Fruit fly (Drosophila melanogaster) whole organism, embryonic: ENCODE measurements around the gene CG16734.

ENCODE experiments used
- ATbp ChIP-seq: fragments of 200-800 bp; sonication (Bioruptor generic); optimal IDR thresholded peaks from 2 replicates; lab custom pipeline; 2017; ENCODE audit warnings: missing biosample characterization, mild to moderate bottlenecking, missing genetic modification characterization, missing genetic modification reagents
- Ada2b ChIP-seq: fragments of 200-800 bp; sonication (Bioruptor generic); IDR thresholded peaks from 2 replicates; pipeline ENCODE4 v1.3.6; 2022; ENCODE audit warnings: missing biosample characterization, missing genetic modification characterization
- CG10274 ChIP-seq: fragments of 200-800 bp; sonication (Bioruptor generic); optimal IDR thresholded peaks from 3 replicates; lab custom pipeline; 2017; ENCODE audit warnings: missing biosample characterization, mild to moderate bottlenecking, missing genetic modification characterization
- CG12104 ChIP-seq: fragments of 200-800 bp; sonication (Bioruptor generic); optimal IDR thresholded peaks from 3 replicates; lab custom pipeline; 2016; ENCODE audit warnings: missing biosample characterization, missing genetic modification characterization
- CG13624 ChIP-seq: fragments of 200-800 bp; sonication (Bioruptor generic); optimal IDR thresholded peaks from 2 replicates; lab custom pipeline; 2016; ENCODE audit warnings: missing biosample characterization, missing genetic modification characterization
- CG14965 ChIP-seq: fragments of 200-800 bp; sonication (Bioruptor generic); optimal IDR thresholded peaks from 2 replicates; lab custom pipeline; 2016; ENCODE audit warnings: missing biosample characterization, missing genetic modification characterization, borderline replicate concordance
- CG15073 ChIP-seq: fragments of 200-800 bp; sonication (Bioruptor generic); optimal IDR thresholded peaks from 2 replicates; lab custom pipeline; 2016; ENCODE audit warnings: missing biosample characterization, missing genetic modification characterization
- CG15601 ChIP-seq: fragments of 200-800 bp; sonication (Bioruptor generic); optimal IDR thresholded peaks from 3 replicates; lab custom pipeline; 2019; ENCODE audit warnings: missing biosample characterization, mild to moderate bottlenecking, missing genetic modification characterization, moderate library complexity
- CG18011 ChIP-seq: fragments of 200-800 bp; sonication (Bioruptor generic); optimal IDR thresholded peaks from 2 replicates; lab custom pipeline; 2017; ENCODE audit warnings: missing biosample characterization, missing genetic modification characterization, mild to moderate bottlenecking, moderate library complexity, missing genotype
- CG31441 ChIP-seq: fragments of 200-800 bp; sonication (Bioruptor generic); IDR thresholded peaks from 2 replicates; pipeline ENCODE4 v1.3.6; 2022; ENCODE audit warnings: missing biosample characterization, missing genetic modification characterization
- CG34224 ChIP-seq: fragments of 200-800 bp; sonication (Bioruptor generic); IDR thresholded peaks from 3 replicates; pipeline ENCODE4 v1.3.6; 2022; ENCODE audit warnings: missing biosample characterization, missing genetic modification characterization; ENCODE audit not compliant: partially characterized antibody
- CG3995 ChIP-seq: fragments of 200-800 bp; sonication (Bioruptor generic); optimal IDR thresholded peaks from 3 replicates; lab custom pipeline; 2016; ENCODE audit warnings: missing biosample characterization, missing genetic modification characterization
- CG4707 ChIP-seq: fragments of 200-800 bp; sonication (Bioruptor generic); optimal IDR thresholded peaks from 2 replicates; lab custom pipeline; 2018; ENCODE audit warnings: missing biosample characterization, mild to moderate bottlenecking, missing genetic modification characterization, moderate library complexity
- CG6254 ChIP-seq: fragments of 200-800 bp; sonication (Bioruptor generic); optimal IDR thresholded peaks from 3 replicates; lab custom pipeline; 2017; ENCODE audit warnings: mild to moderate bottlenecking, missing biosample characterization, missing genetic modification reagents, missing genetic modification characterization
- CG7271 ChIP-seq: fragments of 200-800 bp; sonication (Bioruptor generic); optimal IDR thresholded peaks from 2 replicates; lab custom pipeline; 2018; ENCODE audit warnings: missing biosample characterization, mild to moderate bottlenecking, missing genetic modification characterization, moderate library complexity
- CG7839 ChIP-seq: fragments of 200-800 bp; sonication (Bioruptor generic); optimal IDR thresholded peaks from 3 replicates; lab custom pipeline; 2018; ENCODE audit warnings: missing biosample characterization, mild to moderate bottlenecking, missing genetic modification characterization, moderate library complexity
- CG7963 ChIP-seq: fragments of 200-800 bp; sonication (Bioruptor generic); IDR thresholded peaks from 3 replicates; pipeline ENCODE4 v1.3.6; 2022; ENCODE audit warnings: missing biosample characterization, missing genetic modification characterization; ENCODE audit not compliant: partially characterized antibody
- CG8281 ChIP-seq: fragments of 200-800 bp; sonication (Bioruptor generic); optimal IDR thresholded peaks from 2 replicates; lab custom pipeline; 2018; ENCODE audit warnings: missing biosample characterization, mild to moderate bottlenecking, missing genetic modification characterization, moderate library complexity
- CG8388 ChIP-seq: fragments of 200-800 bp; sonication (Bioruptor generic); optimal IDR thresholded peaks from 2 replicates; lab custom pipeline; 2019; ENCODE audit warnings: missing biosample characterization, mild to moderate bottlenecking, missing genetic modification characterization, moderate library complexity
- CG8924 ChIP-seq: fragments of 200-800 bp; optimal IDR thresholded peaks from 3 replicates; lab custom pipeline; 2019; ENCODE audit warnings: missing biosample characterization, mild to moderate bottlenecking, missing genetic modification characterization, moderate library complexity
- CG9215 ChIP-seq: fragments of 200-800 bp; sonication (Bioruptor generic); IDR thresholded peaks from 2 replicates; pipeline ENCODE4 v1.3.6; 2022; ENCODE audit warnings: missing biosample characterization, missing genetic modification characterization
- Deaf1 ChIP-seq: fragments of 200-800 bp; optimal IDR thresholded peaks from 3 replicates; lab custom pipeline; 2019; ENCODE audit warnings: missing biosample characterization, mild to moderate bottlenecking, missing genetic modification characterization, moderate library complexity
- Dp ChIP-seq: fragments of 200-800 bp; sonication (Bioruptor generic); optimal IDR thresholded peaks from 2 replicates; lab custom pipeline; 2018; ENCODE audit warnings: missing biosample characterization, mild to moderate bottlenecking, missing genetic modification characterization, moderate library complexity
- H15 ChIP-seq: fragments of 200-800 bp; sonication (Bioruptor generic); IDR thresholded peaks from 3 replicates; pipeline ENCODE4 v1.3.6; 2022; ENCODE audit warnings: missing biosample characterization, missing genetic modification characterization
- HHEX ChIP-seq: fragments of 200-800 bp; sonication (Bioruptor generic); optimal IDR thresholded peaks from 3 replicates; lab custom pipeline; 2017; ENCODE audit warnings: missing biosample characterization, mild to moderate bottlenecking, missing genetic modification characterization, missing genetic modification reagents
- Lpt ChIP-seq: fragments of >200 bp; optimal IDR thresholded peaks from 2 replicates; lab custom pipeline; 2018; ENCODE audit warnings: missing biosample characterization, missing genetic modification characterization
- Mes4 ChIP-seq: fragments of 200-800 bp; sonication (Bioruptor generic); optimal IDR thresholded peaks from 2 replicates; lab custom pipeline; 2016; ENCODE audit warnings: missing biosample characterization, missing genetic modification characterization
- Optix ChIP-seq: fragments of 200-800 bp; sonication (Bioruptor generic); IDR thresholded peaks from 3 replicates; pipeline ENCODE4 v1.3.6; 2022; ENCODE audit warnings: missing biosample characterization, missing genetic modification characterization
- Rx ChIP-seq: fragments of 200-800 bp; sonication (Bioruptor generic); IDR thresholded peaks from 2 replicates; pipeline ENCODE4 v1.3.6; 2022; ENCODE audit warnings: missing biosample characterization, missing genetic modification characterization
- Six4 ChIP-seq: fragments of 200-800 bp; sonication (Bioruptor generic); optimal IDR thresholded peaks from 2 replicates; lab custom pipeline; 2016; ENCODE audit warnings: missing biosample characterization, missing genetic modification characterization
- Sox100B ChIP-seq: fragments of 200-800 bp; sonication (Bioruptor generic); optimal IDR thresholded peaks from 3 replicates; lab custom pipeline; 2018; ENCODE audit warnings: missing biosample characterization, mild to moderate bottlenecking, missing genetic modification characterization
- TFAM ChIP-seq: fragments of 200-800 bp; sonication (Bioruptor generic); optimal IDR thresholded peaks from 2 replicates; lab custom pipeline; 2017; ENCODE audit warnings: missing biosample characterization, missing genetic modification characterization, inconsistent platforms
- Trl ChIP-seq, 3 experiments: fragments of >200 bp in 2 of 3; fragments of 200-800 bp in 1 of 3; sonication (Bioruptor generic) in 1 of 3; optimal IDR thresholded peaks; 2 replicates in 1 of 3; 3 replicates in 2 of 3; lab custom pipeline; 2016 to 2017; ENCODE audit warnings: missing biosample characterization in 1 of 3, missing genetic modification characterization in 1 of 3
- chif ChIP-seq, 2 experiments: fragments of 200-800 bp; sonication (Bioruptor generic); optimal IDR thresholded peaks; 3 replicates each; lab custom pipeline; 2016; ENCODE audit warnings: missing biosample characterization in 2 of 2, missing genetic modification characterization in 2 of 2
- ci ChIP-seq: fragments of 200-800 bp; sonication (Bioruptor generic); IDR thresholded peaks from 3 replicates; pipeline ENCODE4 v1.3.6; 2022; ENCODE audit warnings: missing biosample characterization, missing genetic modification characterization
- dmrt99B ChIP-seq: fragments of 200-800 bp; sonication (Bioruptor generic); optimal IDR thresholded peaks from 2 replicates; lab custom pipeline; 2018; ENCODE audit warnings: missing biosample characterization, mild to moderate bottlenecking, missing genetic modification characterization, moderate library complexity
- esg ChIP-seq: fragments of 200-800 bp; sonication (Bioruptor generic); conservative IDR thresholded peaks from 2 replicates; pipeline ENCODE4 v1.3.6; 2022; ENCODE audit warnings: missing biosample characterization, missing genetic modification characterization
- eve ChIP-seq, 2 experiments: fragments of >200 bp; optimal IDR thresholded peaks; 2 replicates each; lab custom pipeline; 2017; ENCODE audit warnings: missing biosample characterization in 2 of 2, missing genetic modification characterization in 2 of 2
- fd96Cb ChIP-seq: fragments of 200-800 bp; sonication (Bioruptor generic); optimal IDR thresholded peaks from 2 replicates; lab custom pipeline; 2018; ENCODE audit warnings: missing biosample characterization, mild to moderate bottlenecking, missing genetic modification characterization, moderate library complexity
- gce ChIP-seq: fragments of 200-800 bp; sonication (Bioruptor generic); IDR thresholded peaks from 3 replicates; pipeline ENCODE4 v1.3.6; 2022; ENCODE audit warnings: missing biosample characterization, missing genetic modification characterization
- grau ChIP-seq: fragments of 200-800 bp; optimal IDR thresholded peaks from 3 replicates; lab custom pipeline; 2019; ENCODE audit warnings: missing biosample characterization, mild to moderate bottlenecking, missing genetic modification characterization, moderate library complexity
- gro ChIP-seq: fragments of 200-800 bp; sonication (Bioruptor generic); optimal IDR thresholded peaks from 2 replicates; lab custom pipeline; 2016; ENCODE audit warnings: missing biosample characterization, missing genetic modification characterization
- her ChIP-seq: fragments of 200-800 bp; sonication (Bioruptor generic); optimal IDR thresholded peaks from 2 replicates; lab custom pipeline; 2016; ENCODE audit warnings: missing biosample characterization, missing genetic modification characterization
- ind ChIP-seq: fragments of 200-800 bp; sonication (Bioruptor generic); optimal IDR thresholded peaks from 3 replicates; lab custom pipeline; 2016; ENCODE audit warnings: missing biosample characterization, missing genetic modification characterization
- inv ChIP-seq: fragments of 200-800 bp; sonication (Bioruptor generic); IDR thresholded peaks from 2 replicates; pipeline ENCODE4 v1.3.6; 2022; ENCODE audit warnings: missing biosample characterization, missing genetic modification characterization; ENCODE audit not compliant: partially characterized antibody
- kay ChIP-seq: fragments of 200-800 bp; sonication (Bioruptor generic); optimal IDR thresholded peaks from 2 replicates; lab custom pipeline; 2016; ENCODE audit warnings: missing biosample characterization, missing genetic modification characterization
- pnt ChIP-seq: fragments of 200-800 bp; sonication (Bioruptor generic); optimal IDR thresholded peaks from 3 replicates; lab custom pipeline; 2016; ENCODE audit warnings: missing biosample characterization, missing genetic modification characterization
- tx ChIP-seq: fragments of 200-800 bp; sonication (Bioruptor generic); optimal IDR thresholded peaks from 2 replicates; lab custom pipeline; 2016; ENCODE audit warnings: missing biosample characterization, missing genetic modification characterization
- wdn ChIP-seq: fragments of 200-800 bp; sonication (Bioruptor generic); IDR thresholded peaks from 2 replicates; pipeline ENCODE4 v1.3.6; 2022; ENCODE audit warnings: missing biosample characterization, missing genetic modification characterization

Gene CG16734

DNA sequence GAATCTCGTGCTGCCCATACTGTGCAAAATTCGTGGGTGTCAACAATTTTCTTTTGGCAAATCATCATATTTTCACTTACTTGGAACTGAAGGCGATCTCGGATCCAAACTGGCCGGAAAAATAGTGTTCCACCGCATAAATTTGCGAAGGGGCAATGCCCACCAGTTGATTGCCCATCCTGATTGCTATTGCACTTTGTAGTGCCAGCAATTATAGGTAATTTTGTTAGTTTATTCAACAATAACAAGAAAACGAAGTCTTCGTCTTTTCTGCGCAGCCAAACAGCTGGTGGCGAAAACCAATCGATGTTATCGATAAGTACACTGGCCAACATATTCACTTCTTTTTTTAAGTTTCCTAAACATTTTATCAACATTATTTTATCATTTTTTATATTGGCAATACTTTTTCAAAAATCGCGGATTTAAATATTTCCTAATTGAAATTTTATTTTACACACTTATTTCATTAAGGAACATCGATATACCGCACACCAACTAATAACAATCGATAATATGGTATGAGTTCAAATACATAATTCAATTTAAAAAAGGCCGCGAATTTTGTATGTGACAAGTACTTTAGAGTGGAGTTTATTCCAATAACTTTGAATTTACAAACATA, 9.2 kb upstream of the CG16734 start, which contains the start of gene Vps15 (continued):
- peak; percentile 70 for TF ChIP-seq CG7963
- no peak for TF ChIP-seq eve (GFP tag; optimal IDR thresholded peaks at IDR 0.05; lab: Kevin White, UChicago)
- TF ChIP-seq Six4 (GFP tag; lab: Kevin White, UChicago): peak; percentile 69
- peak; percentile 68 for TF ChIP-seq Mes4
- TF ChIP-seq CG4707 (GFP tag; lab: Kevin White, UChicago): no peak
- peak; percentile 48 for TF ChIP-seq CG3995 (GFP tag; lab: Kevin White, UChicago)
- peak; percentile 58 for TF ChIP-seq HHEX
- peak; percentile 71 for TF ChIP-seq fd96Cb (tag; lab: Kevin White, UChicago)
- peak; percentile 33 for TF ChIP-seq CG12104 (GFP tag; lab: Kevin White, UChicago)
- TF ChIP-seq CG7271 (tag; lab: Kevin White, UChicago): peak; percentile 71
- TF ChIP-seq CG18011 (GFP tag; lab: Kevin White, UChicago): peak; percentile 61
- TF ChIP-seq CG13624 (GFP tag; lab: Kevin White, UChicago): peak; percentile 85
- TF ChIP-seq CG10274 (GFP tag; lab: Kevin White, UChicago): no peak
- peak; percentile 77 for TF ChIP-seq ci (GFP tag; lab: Robert Waterston, UW)
- peak; percentile 40; the same call in 1 of the 2 replicates for TF ChIP-seq Rx (GFP tag; lab: Robert Waterston, UW)
- TF ChIP-seq Deaf1 (tag; lab: Kevin White, UChicago): peak; percentile 66
- TF ChIP-seq dmrt99B (tag; lab: Kevin White, UChicago): peak; percentile 76
- peak; percentile 82 for TF ChIP-seq CG7839 (tag; lab: Kevin White, UChicago)
- no peak for TF ChIP-seq CG15073 (GFP tag; lab: Kevin White, UChicago)
- TF ChIP-seq CG15601 (tag; lab: Kevin White, UChicago): peak; percentile 82
- TF ChIP-seq CG34224: peak; percentile 95
- peak; percentile 33 for TF ChIP-seq pnt (GFP tag; lab: Kevin White, UChicago)
- peak; percentile 58 for TF ChIP-seq Sox100B (GFP tag; lab: Kevin White, UChicago)
- peak; percentile 58; the same call in 1 of the 2 replicates for TF ChIP-seq wdn (GFP tag; lab: Robert Waterston, UW)
- peak; percentile 57; the same call in 2 of the 3 replicates for TF ChIP-seq H15 (GFP tag; lab: Robert Waterston, UW)
- peak; percentile 82 for TF ChIP-seq CG8924 (tag; lab: Kevin White, UChicago)
- TF ChIP-seq TFAM (GFP tag; lab: Kevin White, UChicago): no peak
- TF ChIP-seq ATbp (GFP tag; lab: Kevin White, UChicago): peak; percentile 6
- peak; percentile 17 to 68 for TF ChIP-seq chif (GFP tag; optimal IDR thresholded peaks at IDR 0.05; lab: Kevin White, UChicago)
- peak; percentile 66 for TF ChIP-seq inv (GFP tag; lab: Robert Waterston, UW)
- TF ChIP-seq gce (GFP tag; lab: Robert Waterston, UW): no peak
- TF ChIP-seq gro: peak; percentile 45
- TF ChIP-seq her (GFP tag; lab: Kevin White, UChicago): peak; percentile 47
- TF ChIP-seq esg (GFP tag; lab: Robert Waterston, UW): peak; percentile 54
- TF ChIP-seq Ada2b (GFP tag; lab: Robert Waterston, UW): peak; percentile 60
- TF ChIP-seq grau: peak; percentile 86
- TF ChIP-seq CG9215 (GFP tag; lab: Robert Waterston, UW): peak; percentile 27; the same call in 1 of the 2 replicates
- TF ChIP-seq Trl (optimal IDR thresholded peaks at IDR 0.05; lab: Kevin White, UChicago): no peak
- peak; percentile 57 for TF ChIP-seq Trl (GFP tag; optimal IDR thresholded peaks at IDR 0.05; lab: Kevin White, UChicago)
- no peak for TF ChIP-seq CG14965
- peak; percentile 4 for TF ChIP-seq CG6254 (GFP tag; lab: Kevin White, UChicago)
- TF ChIP-seq tx (GFP tag; lab: Kevin White, UChicago): peak; percentile 29
- no peak for TF ChIP-seq Optix (GFP tag; lab: Robert Waterston, UW)
- peak; percentile 67 for TF ChIP-seq CG31441 (GFP tag; lab: Robert Waterston, UW)
- TF ChIP-seq CG8388 (GFP tag; lab: Kevin White, UChicago): peak; percentile 76
- peak; percentile 63 for TF ChIP-seq kay (GFP tag; lab: Kevin White, UChicago)
- peak; percentile 78 for TF ChIP-seq ind (GFP tag; lab: Kevin White, UChicago)
- TF ChIP-seq CG8281: peak; percentile 43
- no peak for TF ChIP-seq Lpt (GFP tag; lab: Kevin White, UChicago)
- TF ChIP-seq Dp (GFP tag; lab: Kevin White, UChicago): peak; percentile 91
